Worm (Caenorhabditis elegans) whole organism, midembryonic: ENCODE measurements around the gene spe-44.

Experiments
- T22C8.4 ChIP-seq: fragments of 200-800 bp; sonication (Bioruptor generic); IDR thresholded peaks from 2 replicates; pipeline ENCODE4 v1.3.6; 2022; ENCODE audit warnings: missing genetic modification characterization, missing compliant biosample characterization
- cog-1 ChIP-seq: sonication (generic microtip); optimal IDR thresholded peaks from 2 replicates; lab custom pipeline; 2016; ENCODE audit warnings: missing genetic modification characterization, missing compliant biosample characterization
- flt-1 ChIP-seq: fragments of 200-800 bp; sonication (Bioruptor generic); IDR thresholded peaks from 2 replicates; pipeline ENCODE4 v1.3.6; 2022; ENCODE audit warnings: missing genetic modification characterization, missing compliant biosample characterization
- klf-2 ChIP-seq: fragments of 200-800 bp; sonication (Bioruptor generic); conservative IDR thresholded peaks from 2 replicates; pipeline ENCODE4 v1.3.6; 2022; ENCODE audit warnings: missing genetic modification reagents, missing genetic modification characterization, missing compliant biosample characterization
- med-1 ChIP-seq: sonication (generic microtip); optimal IDR thresholded peaks from 2 replicates; lab custom pipeline; 2017; ENCODE audit warnings: missing genetic modification characterization, mild to moderate bottlenecking, missing compliant biosample characterization, antibody characterized with exemption, missing genetic modification reagents; ENCODE audit not compliant: insufficient read depth
- ref-1 ChIP-seq: fragments of 200-800 bp; sonication (Bioruptor generic); conservative IDR thresholded peaks from 2 replicates; pipeline ENCODE4 v1.3.6; 2022; ENCODE audit warnings: missing genetic modification reagents, missing genetic modification characterization, missing compliant biosample characterization
- tab-1 ChIP-seq: fragments of 200-800 bp; sonication (Bioruptor generic); IDR thresholded peaks from 2 replicates; pipeline ENCODE4 v1.3.6; 2022; ENCODE audit warnings: missing genetic modification characterization, missing compliant biosample characterization
- ztf-23 ChIP-seq: fragments of 200-800 bp; sonication (Bioruptor generic); IDR thresholded peaks from 2 replicates; pipeline ENCODE4 v1.3.6; 2022; ENCODE audit warnings: missing genetic modification reagents, missing genetic modification characterization, missing compliant biosample characterization
- ztf-29 ChIP-seq: fragments of 200-800 bp; sonication (Bioruptor generic); IDR thresholded peaks from 2 replicates; pipeline ENCODE4 v1.3.6; 2022; ENCODE audit warnings: missing genetic modification reagents, missing genetic modification characterization, missing compliant biosample characterization

ce11 chrIV:12456613-12457012 lies 2.6 kb upstream of the spe-44 start, which contains the start of gene C25G4.7:
- TF ChIP-seq klf-2 (GFP tag; lab: Robert Waterston, UW) (no peak), med-1 (GFP tag; lab: Kevin White, UChicago) (no peak), ztf-23 (GFP tag; lab: Robert Waterston, UW) (no peak), cog-1 (tag; lab: Kevin White, UChicago) (no peak), ztf-29 (GFP tag; lab: Robert Waterston, UW) (no peak), flt-1 (GFP tag; lab: Robert Waterston, UW) (no peak), tab-1 (no peak), ref-1 (GFP tag; lab: Robert Waterston, UW) (no peak), T22C8.4 (no peak)
